Fruit fly (Drosophila melanogaster): ENCODE results near the gene CG13361.

Gene CG13361

dm6 chrX:769639-770124 lies 16.2 kb upstream of the CG13361 start, which contains the start of gene fz3 (continued):
- TF ChIP-seq kah (GFP tag; optimal IDR thresholded peaks at IDR 0.05) (peak; percentile 68), HmgZ (tag; optimal IDR thresholded peaks at IDR 0.05) (peak; percentile 41), B-H2 (GFP tag; optimal IDR thresholded peaks at IDR 0.05) (peak; percentile 32), CG17802 (tag; optimal IDR thresholded peaks at IDR 0.05) (no peak), CG10321 (GFP tag; IDR thresholded peaks at IDR 0.05) (no peak), Rfx (GFP tag; IDR thresholded peaks at IDR 0.05) (peak; percentile 16; the same call in 1 of the 2 replicates), hkb (optimal IDR thresholded peaks at IDR 0.05) (no peak), hkb (GFP tag; IDR thresholded peaks at IDR 0.05) (0 out of 2 replicates have a peak, but pooled peaks have one; percentile 16), dm (GFP tag; optimal IDR thresholded peaks at IDR 0.05) (peak; percentile 7), schlank (tag; optimal IDR thresholded peaks at IDR 0.05) (no peak), Dref (GFP tag; IDR thresholded peaks at IDR 0.05) (peak; percentile 84), Stat92E (GFP tag; optimal IDR thresholded peaks at IDR 0.05) (peak in 1 of 3 experiments; percentile 39), CG9876 (GFP tag; optimal IDR thresholded peaks at IDR 0.05) (no peak), CG11695 (GFP tag; IDR thresholded peaks at IDR 0.05) (no peak), CG2116 (GFP tag; optimal IDR thresholded peaks at IDR 0.05) (peak; percentile 64), Ets97D (GFP tag; optimal IDR thresholded peaks at IDR 0.05) (peak; percentile 49), Dbx (GFP tag; IDR thresholded peaks at IDR 0.05) (0 out of 3 replicates have a peak, but pooled peaks have one; percentile 35), CG4707 (GFP tag; optimal IDR thresholded peaks at IDR 0.05) (no peak), CkIIα-i1 (GFP tag; IDR thresholded peaks at IDR 0.05) (no peak), Sry-δ (GFP tag; optimal IDR thresholded peaks at IDR 0.05) (peak; percentile 77), CG16813 (GFP tag; IDR thresholded peaks at IDR 0.05; ENCODE audit: partially characterized antibody) (peak; percentile 85), stwl (tag; optimal IDR thresholded peaks at IDR 0.05) (peak; percentile 72), nom (GFP tag; optimal IDR thresholded peaks at IDR 0.05) (peak; percentile 73), nmo (GFP tag; optimal IDR thresholded peaks at IDR 0.05) (peak; percentile 37), CG14710 (tag; optimal IDR thresholded peaks at IDR 0.05) (peak; percentile 40), CHES-1-like (GFP tag; optimal IDR thresholded peaks at IDR 0.05) (peak; percentile 19), ewg (GFP tag; optimal IDR thresholded peaks at IDR 0.05) (no peak), Opbp (GFP tag; IDR thresholded peaks at IDR 0.05; ENCODE audit: partially characterized antibody) (peak; percentile 89), CG12391 (tag; optimal IDR thresholded peaks at IDR 0.05) (peak; percentile 34), CG18262 (tag; optimal IDR thresholded peaks at IDR 0.05) (peak; percentile 37), inv (GFP tag; IDR thresholded peaks at IDR 0.05; ENCODE audit: partially characterized antibody) (peak; percentile 71), mld (GFP tag; IDR thresholded peaks at IDR 0.05; ENCODE audit: partially characterized antibody) (peak; percentile 61; the same call in 2 of the 3 replicates), CG17829 (tag; optimal IDR thresholded peaks at IDR 0.05) (peak; percentile 44), grau (tag; optimal IDR thresholded peaks at IDR 0.05) (peak; percentile 22), knrl (GFP tag; IDR thresholded peaks at IDR 0.05; ENCODE audit: partially characterized antibody) (peak; percentile 81), CG10274 (GFP tag; optimal IDR thresholded peaks at IDR 0.05) (no peak), Dip3 (GFP tag; optimal IDR thresholded peaks at IDR 0.05) (no peak), trem (tag; optimal IDR thresholded peaks at IDR 0.05) (peak; percentile 44), NFAT (GFP tag; IDR thresholded peaks at IDR 0.05) (peak; percentile 20; the same call in 1 of the 2 replicates), ac (GFP tag; optimal IDR thresholded peaks at IDR 0.05) (peak; percentile 11), CG15601 (tag; optimal IDR thresholded peaks at IDR 0.05) (peak; percentile 23), CG2199 (GFP tag; IDR thresholded peaks at IDR 0.05) (peak; percentile 66; the same call in 2 of the 3 replicates), exex (tag; optimal IDR thresholded peaks at IDR 0.05) (peak; percentile 10), fd96Cb (tag; optimal IDR thresholded peaks at IDR 0.05) (no peak), unpg (GFP tag; optimal IDR thresholded peaks at IDR 0.05) (peak; percentile 41), crol (GFP tag; IDR thresholded peaks at IDR 0.05) (peak; percentile 79), peb (GFP tag; IDR thresholded peaks at IDR 0.05) (0 out of 2 replicates have a peak, but pooled peaks have one; percentile 11), CG30403 (GFP tag; optimal IDR thresholded peaks at IDR 0.05) (no peak), CG14860 (GFP tag; IDR thresholded peaks at IDR 0.05; ENCODE audit: partially characterized antibody) (peak; percentile 81)

Measured in whole organism, embryonic.